Fruit fly (Drosophila melanogaster): Measurements from ENCODE around the gene tHMG2.

The tHMG2 gene

DNA sequence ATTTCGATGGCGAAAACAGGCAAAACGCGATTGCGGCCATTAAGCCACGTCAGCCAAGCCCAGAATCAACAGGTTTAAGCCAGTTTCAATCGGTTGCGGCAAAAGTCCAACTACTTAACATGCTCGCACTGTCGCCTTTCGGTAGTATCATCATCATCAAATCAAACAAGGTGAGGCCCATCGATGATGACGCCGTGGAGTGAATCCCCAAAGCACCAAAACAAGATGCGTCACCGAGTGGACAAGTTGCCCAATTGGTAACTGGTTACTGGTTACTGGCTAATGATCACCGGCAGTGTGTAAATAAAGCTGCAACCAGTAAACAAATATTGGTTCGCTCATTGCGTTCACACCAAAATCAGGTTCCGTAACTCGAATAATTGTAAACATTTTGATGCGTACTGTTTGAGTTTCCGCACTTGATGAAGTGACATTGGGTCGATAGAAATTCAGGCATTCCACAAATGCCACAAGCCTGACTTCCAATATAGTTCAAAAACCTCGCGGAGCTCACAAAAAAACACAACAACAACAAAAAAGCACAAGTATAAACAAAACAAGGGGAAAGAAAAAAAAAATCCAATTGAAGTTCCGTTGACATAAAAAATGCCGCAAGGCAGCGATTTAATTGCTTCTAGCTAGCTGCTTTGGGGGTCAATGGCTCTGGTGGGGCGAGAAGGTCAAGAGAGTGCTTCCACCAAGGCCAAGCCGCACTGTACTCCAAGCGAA lies 31.8 kb downstream of the tHMG2 start (continued):
- TF ChIP-seq CG2875 (GFP tag; optimal IDR thresholded peaks at IDR 0.05), result peak; percentile 79
- no peak for TF ChIP-seq GATAe (GFP tag; conservative IDR thresholded peaks at IDR 0.05)
- TF ChIP-seq Hmx (GFP tag; optimal IDR thresholded peaks at IDR 0.05), result no peak
- TF ChIP-seq psq (GFP tag; optimal IDR thresholded peaks at IDR 0.05), result peak; percentile 4
- TF ChIP-seq wor (GFP tag; IDR thresholded peaks at IDR 0.05), result no peak
- no peak for TF ChIP-seq knrl (GFP tag; IDR thresholded peaks at IDR 0.05; ENCODE audit: partially characterized antibody)
- TF ChIP-seq ken (GFP tag; IDR thresholded peaks at IDR 0.05), result no peak
- no peak for TF ChIP-seq luna (GFP tag; optimal IDR thresholded peaks at IDR 0.05)
- no peak for TF ChIP-seq CG2889 (GFP tag; IDR thresholded peaks at IDR 0.05)
- TF ChIP-seq Spps (tag; optimal IDR thresholded peaks at IDR 0.05), result peak; percentile 42
- TF ChIP-seq sd (tag; optimal IDR thresholded peaks at IDR 0.05), result peak; percentile 95
- TF ChIP-seq CG11456 (GFP tag; IDR thresholded peaks at IDR 0.05), result peak; percentile 6; the same call in 1 of the 3 replicates
- TF ChIP-seq ci (GFP tag; IDR thresholded peaks at IDR 0.05), result peak; percentile 87
- TF ChIP-seq otp (GFP tag; IDR thresholded peaks at IDR 0.05), result peak; percentile 52; the same call in 1 of the 3 replicates
- peak; percentile 64 for TF ChIP-seq salm (tag; optimal IDR thresholded peaks at IDR 0.05)
- peak; percentile 69; the same call in 2 of the 3 replicates for TF ChIP-seq so (GFP tag; IDR thresholded peaks at IDR 0.05)
- no peak for TF ChIP-seq bab2 (GFP tag; optimal IDR thresholded peaks at IDR 0.05)
- TF ChIP-seq Gsc (GFP tag; IDR thresholded peaks at IDR 0.05), result no peak
- peak; percentile 89 for TF ChIP-seq wek (GFP tag; optimal IDR thresholded peaks at IDR 0.05)
- peak; percentile 76 for TF ChIP-seq CG11723 (GFP tag; optimal IDR thresholded peaks at IDR 0.05)
- peak; percentile 59; the same call in 1 of the 2 replicates for TF ChIP-seq Nf-YA (GFP tag; IDR thresholded peaks at IDR 0.05)
- peak; percentile 81 for TF ChIP-seq org-1 (GFP tag; optimal IDR thresholded peaks at IDR 0.05)
- no peak for TF ChIP-seq CG34422 (GFP tag; IDR thresholded peaks at IDR 0.05)
- no peak for TF ChIP-seq pzg (GFP tag; optimal IDR thresholded peaks at IDR 0.05)
- TF ChIP-seq CG7357 (GFP tag; IDR thresholded peaks at IDR 0.05), result no peak
- TF ChIP-seq CG3847 (GFP tag; IDR thresholded peaks at IDR 0.05), result 0 out of 2 replicates have a peak, but pooled peaks have one; percentile 4
- TF ChIP-seq CG7987 (GFP tag; optimal IDR thresholded peaks at IDR 0.05), result peak; percentile 74
- peak; percentile 81 for TF ChIP-seq chm (GFP tag; IDR thresholded peaks at IDR 0.05)
- peak; percentile 92 for TF ChIP-seq sens (GFP tag)
- peak; percentile 49 for TF ChIP-seq CHES-1-like (GFP tag; optimal IDR thresholded peaks at IDR 0.05)
- TF ChIP-seq scrt (GFP tag; optimal IDR thresholded peaks at IDR 0.05), result peak; percentile 43
- peak; percentile 59; the same call in 1 of the 2 replicates for TF ChIP-seq onecut (GFP tag; IDR thresholded peaks at IDR 0.05)
- TF ChIP-seq cwo (GFP tag; optimal IDR thresholded peaks at IDR 0.05), result peak; percentile 4
- peak; percentile 6 for TF ChIP-seq CG12391 (tag; optimal IDR thresholded peaks at IDR 0.05)
- TF ChIP-seq CG14710 (tag; optimal IDR thresholded peaks at IDR 0.05), result peak; percentile 44
- no peak for TF ChIP-seq fd96Cb (tag; optimal IDR thresholded peaks at IDR 0.05)
- TF ChIP-seq CG12744 (GFP tag; optimal IDR thresholded peaks at IDR 0.05), result no peak
- TF ChIP-seq hbn (GFP tag; IDR thresholded peaks at IDR 0.05; ENCODE audit: partially characterized antibody), result no peak
- no peak for TF ChIP-seq Poxn (GFP tag; IDR thresholded peaks at IDR 0.05)
- TF ChIP-seq Xbp1 (GFP tag; optimal IDR thresholded peaks at IDR 0.05), result peak; percentile 31
- TF ChIP-seq Bdp1 (GFP tag; optimal IDR thresholded peaks at IDR 0.05), result peak; percentile 25
- no peak for TF ChIP-seq row (GFP tag; IDR thresholded peaks at IDR 0.05)
- peak; percentile 59 for TF ChIP-seq run (tag; optimal IDR thresholded peaks at IDR 0.05)
- TF ChIP-seq Opbp (GFP tag; IDR thresholded peaks at IDR 0.05; ENCODE audit: partially characterized antibody), result no peak
- TF ChIP-seq Bgb (GFP tag; IDR thresholded peaks at IDR 0.05; ENCODE audit: partially characterized antibody), result no peak
- TF ChIP-seq CG16815 (GFP tag; optimal IDR thresholded peaks at IDR 0.05), result no peak
- TF ChIP-seq sisA (GFP tag; IDR thresholded peaks at IDR 0.05), result no peak
- peak; percentile 52 for TF ChIP-seq unpg (GFP tag; optimal IDR thresholded peaks at IDR 0.05)
- TF ChIP-seq B-H1 (GFP tag; IDR thresholded peaks at IDR 0.05), result peak; percentile 30; the same call in 1 of the 3 replicates
- no peak for TF ChIP-seq Chrac-16 (GFP tag; optimal IDR thresholded peaks at IDR 0.05)
